Worm (Caenorhabditis elegans): ENCODE measurements around the gene C26B2.7.

The C26B2.7 gene

ce11 chrIV:7988385-7988784, 27.7 kb upstream of the C26B2.7 start, which contains the start of gene col-115:
Gene col-115, plus strand, starts transcription at chrIV:7988685.
- TF ChIP-seq ref-1 (GFP tag; conservative IDR thresholded peaks at IDR 0.05) (no peak), med-1 (GFP tag; optimal IDR thresholded peaks at IDR 0.05; ENCODE audit: insufficient read depth) (no peak), klf-2 (GFP tag; conservative IDR thresholded peaks at IDR 0.05) (no peak), cog-1 (tag; optimal IDR thresholded peaks at IDR 0.05) (no peak), flt-1 (GFP tag; IDR thresholded peaks at IDR 0.05) (no peak), ztf-23 (GFP tag; IDR thresholded peaks at IDR 0.05) (no peak), ztf-29 (GFP tag; IDR thresholded peaks at IDR 0.05) (no peak), T22C8.4 (GFP tag; IDR thresholded peaks at IDR 0.05) (no peak)

- TF ChIP-seq tab-1 (GFP tag; IDR thresholded peaks at IDR 0.05) (no peak), ztf-23 (GFP tag; IDR thresholded peaks at IDR 0.05) (no peak), flt-1 (GFP tag; IDR thresholded peaks at IDR 0.05) (no peak), med-1 (GFP tag; optimal IDR thresholded peaks at IDR 0.05; ENCODE audit: insufficient read depth) (no peak)
Observed at ce11 chrIV:7994715-7995114, 21.4 kb upstream of the C26B2.7 start.

- TF ChIP-seq klf-2 (GFP tag; conservative IDR thresholded peaks at IDR 0.05) (no peak), cog-1 (tag; optimal IDR thresholded peaks at IDR 0.05) (no peak), T22C8.4 (GFP tag; IDR thresholded peaks at IDR 0.05) (no peak), flt-1 (GFP tag; IDR thresholded peaks at IDR 0.05) (no peak), ref-1 (GFP tag; conservative IDR thresholded peaks at IDR 0.05) (no peak), tab-1 (GFP tag; IDR thresholded peaks at IDR 0.05) (no peak), ztf-29 (GFP tag; IDR thresholded peaks at IDR 0.05) (no peak), ztf-23 (GFP tag; IDR thresholded peaks at IDR 0.05) (no peak), med-1 (GFP tag; optimal IDR thresholded peaks at IDR 0.05; ENCODE audit: insufficient read depth) (no peak)
Observed at ce11 chrIV:8000763-8001162, 15.3 kb upstream of the C26B2.7 start.

- TF ChIP-seq cog-1 (tag; optimal IDR thresholded peaks at IDR 0.05) (no peak), med-1 (GFP tag; optimal IDR thresholded peaks at IDR 0.05; ENCODE audit: insufficient read depth) (no peak), tab-1 (GFP tag; IDR thresholded peaks at IDR 0.05) (no peak), ztf-29 (GFP tag; IDR thresholded peaks at IDR 0.05) (no peak), klf-2 (GFP tag; conservative IDR thresholded peaks at IDR 0.05) (no peak), ref-1 (GFP tag; conservative IDR thresholded peaks at IDR 0.05) (no peak), flt-1 (GFP tag; IDR thresholded peaks at IDR 0.05) (no peak), T22C8.4 (GFP tag; IDR thresholded peaks at IDR 0.05) (no peak), ztf-23 (GFP tag; IDR thresholded peaks at IDR 0.05) (no peak)
Observed at ce11 chrIV:8004019-8004418, 12.1 kb upstream of the C26B2.7 start, which contains the start of gene rig-4. Gene rig-4, minus strand, starts transcription at chrIV:8004119.

- TF ChIP-seq cog-1 (tag; optimal IDR thresholded peaks at IDR 0.05) (no peak), tab-1 (GFP tag; IDR thresholded peaks at IDR 0.05) (no peak), ztf-29 (GFP tag; IDR thresholded peaks at IDR 0.05) (no peak), flt-1 (GFP tag; IDR thresholded peaks at IDR 0.05) (no peak), med-1 (GFP tag; optimal IDR thresholded peaks at IDR 0.05; ENCODE audit: insufficient read depth) (no peak)
Observed at ce11 chrIV:8005376-8005775, 10.7 kb upstream of the C26B2.7 start.

ce11 chrIV:8006161-8006560, 9.9 kb upstream of the C26B2.7 start:
- TF ChIP-seq ztf-23 (GFP tag; IDR thresholded peaks at IDR 0.05) = no peak
- no peak for TF ChIP-seq med-1 (GFP tag; optimal IDR thresholded peaks at IDR 0.05; ENCODE audit: insufficient read depth)
- no peak for TF ChIP-seq cog-1 (tag; optimal IDR thresholded peaks at IDR 0.05)
- no peak for TF ChIP-seq tab-1 (GFP tag; IDR thresholded peaks at IDR 0.05)
- no peak for TF ChIP-seq flt-1 (GFP tag; IDR thresholded peaks at IDR 0.05)
- TF ChIP-seq ztf-29 (GFP tag; IDR thresholded peaks at IDR 0.05) = no peak
- no peak for TF ChIP-seq ref-1 (GFP tag; conservative IDR thresholded peaks at IDR 0.05)
- TF ChIP-seq T22C8.4 (GFP tag; IDR thresholded peaks at IDR 0.05) = no peak
- TF ChIP-seq klf-2 (GFP tag; conservative IDR thresholded peaks at IDR 0.05) = no peak

ce11 chrIV:8007549-8007948, 8.5 kb upstream of the C26B2.7 start:
- TF ChIP-seq ztf-29 (GFP tag; IDR thresholded peaks at IDR 0.05) (no peak), ztf-23 (GFP tag; IDR thresholded peaks at IDR 0.05) (no peak), tab-1 (GFP tag; IDR thresholded peaks at IDR 0.05) (no peak)

ce11 chrIV:8008137-8008536, 7.9 kb upstream of the C26B2.7 start:
- TF ChIP-seq flt-1 (GFP tag; IDR thresholded peaks at IDR 0.05) (peak; percentile 42; the same call in 1 of the 2 replicates), T22C8.4 (GFP tag; IDR thresholded peaks at IDR 0.05) (no peak)

ce11 chrIV:8009374-8009773, 6.7 kb upstream of the C26B2.7 start:
- TF ChIP-seq T22C8.4 (GFP tag; IDR thresholded peaks at IDR 0.05) = no peak
- TF ChIP-seq tab-1 (GFP tag; IDR thresholded peaks at IDR 0.05) = no peak
- TF ChIP-seq ztf-23 (GFP tag; IDR thresholded peaks at IDR 0.05) = no peak
- TF ChIP-seq klf-2 (GFP tag; conservative IDR thresholded peaks at IDR 0.05) = no peak

ce11 chrIV:8010521-8010920, 5.6 kb upstream of the C26B2.7 start:
- TF ChIP-seq ztf-23 (GFP tag; IDR thresholded peaks at IDR 0.05) (no peak), ref-1 (GFP tag; conservative IDR thresholded peaks at IDR 0.05) (no peak), med-1 (GFP tag; optimal IDR thresholded peaks at IDR 0.05; ENCODE audit: insufficient read depth) (no peak), tab-1 (GFP tag; IDR thresholded peaks at IDR 0.05) (no peak), klf-2 (GFP tag; conservative IDR thresholded peaks at IDR 0.05) (no peak), ztf-29 (GFP tag; IDR thresholded peaks at IDR 0.05) (no peak)

ce11 chrIV:8012330-8012729, 3.7 kb upstream of the C26B2.7 start, which contains the start of gene Y42H9B.3:
Gene Y42H9B.3, minus strand, starts transcription at chrIV:8012430.
- no peak for TF ChIP-seq ref-1 (GFP tag; conservative IDR thresholded peaks at IDR 0.05)
- TF ChIP-seq klf-2 (GFP tag; conservative IDR thresholded peaks at IDR 0.05) = no peak
- TF ChIP-seq T22C8.4 (GFP tag; IDR thresholded peaks at IDR 0.05) = no peak
- no peak for TF ChIP-seq ztf-29 (GFP tag; IDR thresholded peaks at IDR 0.05)
- no peak for TF ChIP-seq med-1 (GFP tag; optimal IDR thresholded peaks at IDR 0.05; ENCODE audit: insufficient read depth)
